Worm (Caenorhabditis elegans): ENCODE data around the gene ZC239.5.

DNA sequence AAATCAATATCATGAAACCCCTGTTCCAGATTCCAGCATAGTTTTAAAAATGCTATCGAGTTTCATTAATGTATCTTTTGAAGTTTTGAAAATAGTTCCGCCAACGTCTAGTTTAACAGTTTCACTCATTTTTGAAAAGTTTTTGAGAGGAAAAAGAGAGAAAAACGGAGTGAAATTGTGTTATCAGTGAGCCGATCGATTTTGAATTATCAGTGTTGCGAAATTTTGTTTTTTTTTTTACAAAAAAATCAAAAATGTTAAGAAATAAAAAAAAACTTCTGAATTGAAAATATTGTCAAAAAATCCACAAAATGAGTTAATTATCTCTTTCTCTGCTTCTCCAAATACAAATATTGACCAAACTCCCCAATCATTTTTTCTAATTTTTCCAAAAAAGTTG is 12.2 kb downstream of the ZC239.5 start, which contains the start of gene ZC239.13:
- TF ChIP-seq tab-1 (GFP tag; IDR thresholded peaks at IDR 0.05) (no peak), flt-1 (GFP tag; IDR thresholded peaks at IDR 0.05) (no peak), med-1 (GFP tag; optimal IDR thresholded peaks at IDR 0.05; ENCODE audit: insufficient read depth) (no peak), cog-1 (tag; optimal IDR thresholded peaks at IDR 0.05) (no peak), T22C8.4 (GFP tag; IDR thresholded peaks at IDR 0.05) (no peak)

Measured in whole organism, midembryonic.